Fruit fly (Drosophila melanogaster) S2 (cell line): ENCODE results near the gene sa.

Experiments used
- CG8478 ChIP-seq: fragments of >200 bp; optimal IDR thresholded peaks from 2 replicates; lab custom pipeline; 2018
- CTCF ChIP-seq, 2 experiments: fragments of >200 bp; optimal IDR thresholded peaks; 2 replicates each; lab custom pipeline; 2018

DNA sequence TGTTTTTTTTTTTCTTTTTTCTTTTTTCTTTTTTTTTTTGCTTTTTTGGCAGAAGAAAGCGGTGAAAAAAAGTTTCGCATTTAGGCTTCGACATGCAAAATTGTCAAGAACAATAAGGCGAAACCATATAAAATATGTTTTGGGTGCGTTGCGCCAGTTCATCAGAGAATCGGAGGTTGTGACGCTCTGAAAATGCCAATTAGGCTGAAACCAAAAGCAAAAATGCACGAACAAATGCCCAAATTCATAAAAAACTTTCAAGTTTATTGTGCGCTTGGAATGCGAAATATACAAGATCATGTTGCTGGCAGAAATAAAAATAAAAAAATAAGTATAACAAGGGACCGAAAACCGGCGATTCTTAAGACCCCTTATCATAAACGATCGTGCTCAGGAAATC, 16.8 kb downstream of the sa start:
- TF ChIP-seq CG8478 (lab: Kevin White, UChicago) (no peak), CTCF (optimal IDR thresholded peaks at IDR 0.05; lab: Kevin White, UChicago) (no peak)
